Fruit fly (Drosophila melanogaster) whole organism, prepupa: ENCODE measurements around the gene CG6675.

Experiments used
- CG11294 ChIP-seq: fragments of 200-800 bp; sonication (Bioruptor generic); IDR thresholded peaks from 2 replicates; pipeline ENCODE4 v1.3.6; 2022; ENCODE audit warnings: missing biosample characterization, missing genetic modification characterization
- Gug ChIP-seq: fragments of 200-800 bp; sonication (Bioruptor generic); IDR thresholded peaks from 2 replicates; pipeline ENCODE4 v1.3.6; 2022; ENCODE audit warnings: missing biosample characterization, missing genetic modification characterization

- TF ChIP-seq Gug: no peak
- no peak for TF ChIP-seq CG11294 (GFP tag; lab: Robert Waterston, UW)
Measured at dm6 chr2L:22059852-22060251, 48.9 kb upstream of the CG6675 start.
